Worm (Caenorhabditis elegans) whole organism, L1 larva: ENCODE measurements around the gene F13B6.3.

Experiments
- ces-1 ChIP-seq: fragments of 150-350 bp; optimal IDR thresholded peaks from 2 replicates; lab custom pipeline; 2014; ENCODE audit warnings: missing biosample characterization, missing genetic modification reagents, missing genetic modification characterization
- fos-1 ChIP-seq: fragments of 150-350 bp; optimal IDR thresholded peaks from 2 replicates; lab custom pipeline; 2014; ENCODE audit warnings: missing biosample characterization, missing genetic modification characterization
- grh-1 ChIP-seq: fragments of 200-800 bp; sonication (Bioruptor generic); IDR thresholded peaks from 2 replicates; pipeline ENCODE4 v1.3.6; 2022; ENCODE audit warnings: missing genetic modification reagents, missing genetic modification characterization, missing compliant biosample characterization
- hpl-2 ChIP-seq: fragments of 150-350 bp; optimal IDR thresholded peaks from 2 replicates; lab custom pipeline; 2014; ENCODE audit warnings: missing biosample characterization, missing genetic modification reagents, missing genetic modification characterization
- lin-13 ChIP-seq: fragments of 150-350 bp; optimal IDR thresholded peaks from 2 replicates; lab custom pipeline; 2014; ENCODE audit warnings: missing biosample characterization, missing genetic modification reagents, missing genetic modification characterization
- lin-39 ChIP-seq: fragments of 150-350 bp; optimal IDR thresholded peaks from 2 replicates; lab custom pipeline; 2014; ENCODE audit warnings: missing biosample characterization, missing genetic modification reagents, missing genetic modification characterization
- lsy-2 ChIP-seq, 2 experiments: fragments of 150-350 bp; optimal IDR thresholded peaks; 2 replicates each; lab custom pipeline; 2014; ENCODE audit warnings: missing biosample characterization in 2 of 2, missing genetic modification characterization in 2 of 2
- mep-1 ChIP-seq: fragments of 150-350 bp; optimal IDR thresholded peaks from 2 replicates; lab custom pipeline; 2014; ENCODE audit warnings: missing biosample characterization, missing genetic modification characterization
- nhr-237 ChIP-seq: fragments of 150-350 bp; optimal IDR thresholded peaks from 2 replicates; lab custom pipeline; 2014; ENCODE audit warnings: missing biosample characterization, missing genetic modification characterization
- nhr-28 ChIP-seq: fragments of 150-350 bp; optimal IDR thresholded peaks from 2 replicates; lab custom pipeline; 2014; ENCODE audit warnings: missing biosample characterization, missing genetic modification characterization
- nhr-47 ChIP-seq: sonication (generic microtip); optimal IDR thresholded peaks from 2 replicates; lab custom pipeline; 2016; ENCODE audit warnings: mild to moderate bottlenecking, missing genetic modification characterization, moderate library complexity, missing compliant biosample characterization
- snpc-4 ChIP-seq: fragments of 150-350 bp; optimal IDR thresholded peaks from 2 replicates; lab custom pipeline; 2014; ENCODE audit warnings: missing biosample characterization, missing genetic modification characterization
- unc-98 ChIP-seq: fragments of 200-800 bp; sonication (Bioruptor generic); IDR thresholded peaks from 2 replicates; pipeline ENCODE4 v1.3.6; 2022; ENCODE audit warnings: missing genetic modification characterization, missing compliant biosample characterization

DNA sequence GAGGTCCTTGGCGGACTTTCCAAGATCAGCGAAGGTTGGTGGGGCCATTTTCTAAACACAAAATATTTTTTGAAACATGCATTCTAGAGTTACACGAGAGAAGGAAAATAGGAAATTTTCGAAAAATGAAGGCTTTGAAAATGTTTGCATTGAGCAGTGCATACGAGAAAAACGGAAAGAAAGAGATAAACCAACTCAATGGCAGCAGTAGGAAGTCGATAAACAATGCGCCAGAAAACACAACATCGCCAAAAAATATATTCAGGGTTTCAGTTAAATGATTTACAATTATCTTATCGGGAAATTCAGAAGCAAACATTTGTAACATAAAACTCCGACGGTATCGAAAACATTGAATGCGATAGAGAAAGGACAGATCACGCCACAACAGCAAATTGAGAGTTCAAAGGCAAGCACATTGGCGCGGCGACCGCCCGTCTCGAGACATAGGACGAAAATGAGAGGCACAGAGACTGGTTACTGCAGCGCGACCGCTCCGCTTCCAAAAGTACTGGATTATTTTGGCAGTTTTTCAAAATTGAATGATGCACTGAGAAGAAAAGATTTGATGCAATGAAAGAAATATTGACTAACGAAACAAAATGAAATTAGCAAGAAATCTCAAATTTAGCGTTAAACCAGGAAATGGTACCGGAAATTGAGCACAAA is 42.2 kb upstream of the F13B6.3 start, which contains the start of the genes vdac-1 and R05G6.5:
- TF ChIP-seq snpc-4 (peak; percentile 11), grh-1 (GFP tag; lab: Robert Waterston, UW) (peak; percentile 77), ces-1 (no peak), nhr-28 (no peak), lsy-2 (tag; optimal IDR thresholded peaks at IDR 0.05; lab: Kevin White, UChicago) (peak; percentile 77 to 90), nhr-237 (tag; lab: Kevin White, UChicago) (peak; percentile 73), nhr-47 (tag; lab: Kevin White, UChicago) (peak; percentile 83), unc-98 (no peak), lin-39 (tag; lab: Kevin White, UChicago) (no peak), mep-1 (peak; percentile 54), fos-1 (tag; lab: Kevin White, UChicago) (peak; percentile 63), lin-13 (GFP tag; lab: Kevin White, UChicago) (peak; percentile 82), hpl-2 (GFP tag; lab: Kevin White, UChicago) (no peak)
